Fruit fly (Drosophila melanogaster) whole organism, embryonic: Measurements from ENCODE around the gene Cyp303a1.

ENCODE experiments used
- Adf1 ChIP-seq: fragments of 200-800 bp; sonication (Bioruptor generic); IDR thresholded peaks from 2 replicates; pipeline ENCODE4 v1.3.6; 2022; ENCODE audit warnings: missing biosample characterization, missing genetic modification characterization
- Awh ChIP-seq: fragments of 200-800 bp; sonication (Bioruptor generic); IDR thresholded peaks from 2 replicates; pipeline ENCODE4, ENCODE4 v1.3.6; 2022; ENCODE audit warnings: missing biosample characterization, missing genetic modification characterization
- C15 ChIP-seq: fragments of 200-800 bp; sonication (Bioruptor generic); IDR thresholded peaks from 3 replicates; pipeline ENCODE4 v1.3.6; 2022; ENCODE audit warnings: missing biosample characterization, missing genetic modification characterization
- CG10366 ChIP-seq: fragments of 200-800 bp; sonication (Bioruptor generic); IDR thresholded peaks from 2 replicates; pipeline ENCODE4 v1.3.6; 2022; ENCODE audit warnings: missing biosample characterization, missing genetic modification characterization
- CG11085 ChIP-seq: fragments of 200-800 bp; sonication (Bioruptor generic); IDR thresholded peaks from 2 replicates; pipeline ENCODE4 v1.3.6; 2022; ENCODE audit warnings: missing biosample characterization, missing genetic modification characterization
- CG11560 ChIP-seq: fragments of 200-800 bp; sonication (Bioruptor generic); IDR thresholded peaks from 3 replicates; pipeline ENCODE4 v1.3.6; 2022; ENCODE audit warnings: missing biosample characterization, missing genetic modification characterization
- CG16779 ChIP-seq: fragments of 200-800 bp; sonication (Bioruptor generic); IDR thresholded peaks from 2 replicates; pipeline ENCODE4 v1.3.6; 2022; ENCODE audit warnings: missing biosample characterization, missing genetic modification characterization
- CG17568 ChIP-seq: fragments of 200-800 bp; sonication (Bioruptor generic); optimal IDR thresholded peaks from 2 replicates; lab custom pipeline; 2018; ENCODE audit warnings: missing biosample characterization, mild to moderate bottlenecking, missing genetic modification characterization, moderate library complexity
- CG18262 ChIP-seq: fragments of 200-800 bp; optimal IDR thresholded peaks from 3 replicates; lab custom pipeline; 2019; ENCODE audit warnings: missing biosample characterization, mild to moderate bottlenecking, missing genetic modification characterization, moderate library complexity
- CG2202 ChIP-seq: fragments of 200-800 bp; sonication (Bioruptor generic); optimal IDR thresholded peaks from 2 replicates; lab custom pipeline; 2018; ENCODE audit warnings: missing biosample characterization, mild to moderate bottlenecking, missing genetic modification characterization
- CG31365 ChIP-seq: fragments of 200-800 bp; sonication (Bioruptor generic); optimal IDR thresholded peaks from 2 replicates; lab custom pipeline; 2018; ENCODE audit warnings: missing biosample characterization, mild to moderate bottlenecking, missing genetic modification characterization
- CG3163 ChIP-seq: fragments of 200-800 bp; sonication (Bioruptor generic); optimal IDR thresholded peaks from 3 replicates; lab custom pipeline; 2016; ENCODE audit warnings: missing biosample characterization, missing genetic modification characterization
- CG34422 ChIP-seq: fragments of 200-800 bp; sonication (Bioruptor generic); IDR thresholded peaks from 3 replicates; pipeline ENCODE4 v1.3.6; 2022; ENCODE audit warnings: missing biosample characterization, missing genetic modification characterization
- CG3838 ChIP-seq: fragments of 200-800 bp; sonication (Bioruptor generic); optimal IDR thresholded peaks from 3 replicates; lab custom pipeline; 2016; ENCODE audit warnings: missing biosample characterization, missing genetic modification characterization
- CG3995 ChIP-seq: fragments of 200-800 bp; sonication (Bioruptor generic); optimal IDR thresholded peaks from 3 replicates; lab custom pipeline; 2016; ENCODE audit warnings: missing biosample characterization, missing genetic modification characterization
- CG4730 ChIP-seq: fragments of 200-800 bp; sonication (Bioruptor generic); IDR thresholded peaks from 2 replicates; pipeline ENCODE4 v1.3.6; 2022; ENCODE audit warnings: missing biosample characterization, missing genetic modification characterization
- CG6689 ChIP-seq: fragments of 200-800 bp; sonication (Bioruptor generic); IDR thresholded peaks from 2 replicates; pipeline ENCODE4 v1.3.6; 2022; ENCODE audit warnings: missing biosample characterization, missing genetic modification characterization
- CG9727 ChIP-seq: fragments of 200-800 bp; sonication (Bioruptor generic); optimal IDR thresholded peaks from 3 replicates; lab custom pipeline; 2017; ENCODE audit warnings: missing biosample characterization, mild to moderate bottlenecking, missing genetic modification characterization
- CHES-1-like ChIP-seq: fragments of 200-800 bp; sonication (Bioruptor generic); optimal IDR thresholded peaks from 2 replicates; lab custom pipeline; 2016; ENCODE audit warnings: missing biosample characterization, missing genetic modification characterization
- Dad ChIP-seq: fragments of 200-800 bp; sonication (Bioruptor generic); optimal IDR thresholded peaks from 3 replicates; lab custom pipeline; 2016; ENCODE audit warnings: missing biosample characterization, missing genetic modification characterization
- Dbx ChIP-seq: fragments of 200-800 bp; sonication (Bioruptor generic); IDR thresholded peaks from 3 replicates; pipeline ENCODE4 v1.3.6; 2022; ENCODE audit warnings: missing biosample characterization, missing genetic modification characterization
- Dek ChIP-seq: fragments of 200-800 bp; sonication (Bioruptor generic); optimal IDR thresholded peaks from 3 replicates; lab custom pipeline; 2019; ENCODE audit warnings: missing biosample characterization, mild to moderate bottlenecking, missing genetic modification characterization, moderate library complexity
- Mad ChIP-seq: fragments of 200-800 bp; sonication (Bioruptor generic); optimal IDR thresholded peaks from 2 replicates; lab custom pipeline; 2016; ENCODE audit warnings: missing biosample characterization, missing genetic modification characterization
- Sin3A ChIP-seq: fragments of >200 bp; optimal IDR thresholded peaks from 2 replicates; lab custom pipeline; 2018
- Sox102F ChIP-seq: fragments of 200-800 bp; sonication (Bioruptor generic); optimal IDR thresholded peaks from 2 replicates; lab custom pipeline; 2018; ENCODE audit warnings: missing biosample characterization, mild to moderate bottlenecking, missing genetic modification characterization, moderate library complexity
- YL-1 ChIP-seq: fragments of 200-800 bp; sonication (Bioruptor generic); optimal IDR thresholded peaks from 3 replicates; lab custom pipeline; 2017; ENCODE audit warnings: missing biosample characterization, mild to moderate bottlenecking, missing genetic modification characterization
- bbx ChIP-seq: fragments of 200-800 bp; sonication (Bioruptor generic); IDR thresholded peaks from 2 replicates; pipeline ENCODE4 v1.3.6; 2022; ENCODE audit warnings: missing biosample characterization, missing genetic modification characterization; ENCODE audit not compliant: partially characterized antibody
- chn ChIP-seq: fragments of 200-800 bp; sonication (Bioruptor generic); optimal IDR thresholded peaks from 2 replicates; lab custom pipeline; 2016; ENCODE audit warnings: missing biosample characterization, missing genetic modification characterization
- ci ChIP-seq: fragments of 200-800 bp; sonication (Bioruptor generic); IDR thresholded peaks from 3 replicates; pipeline ENCODE4 v1.3.6; 2022; ENCODE audit warnings: missing biosample characterization, missing genetic modification characterization
- dmrt11E ChIP-seq: fragments of 200-800 bp; sonication (Bioruptor generic); optimal IDR thresholded peaks from 3 replicates; lab custom pipeline; 2018; ENCODE audit warnings: missing biosample characterization, mild to moderate bottlenecking, missing genetic modification characterization, moderate library complexity
- gfzf ChIP-seq: fragments of 200-800 bp; sonication (Bioruptor generic); optimal IDR thresholded peaks from 2 replicates; lab custom pipeline; 2016; ENCODE audit warnings: missing biosample characterization, mild to moderate bottlenecking, missing genetic modification characterization, moderate library complexity
- hb ChIP-seq: fragments of 200-800 bp; sonication (Bioruptor generic); IDR thresholded peaks from 3 replicates; pipeline ENCODE4 v1.3.6; 2022; ENCODE audit warnings: missing biosample characterization, missing genetic modification characterization; ENCODE audit not compliant: partially characterized antibody
- hth ChIP-seq: fragments of >200 bp; optimal IDR thresholded peaks from 2 replicates; lab custom pipeline; 2017; ENCODE audit warnings: inconsistent platforms
- jigr1 ChIP-seq: fragments of 200-800 bp; sonication (Bioruptor generic); IDR thresholded peaks from 3 replicates; pipeline ENCODE4 v1.3.6; 2022; ENCODE audit warnings: missing biosample characterization, missing genetic modification characterization
- jing ChIP-seq: fragments of 200-800 bp; sonication (Bioruptor generic); optimal IDR thresholded peaks from 2 replicates; lab custom pipeline; 2018; ENCODE audit warnings: missing biosample characterization, mild to moderate bottlenecking, missing genetic modification characterization
- kni ChIP-seq: fragments of 200-800 bp; sonication (Bioruptor generic); optimal IDR thresholded peaks from 3 replicates; lab custom pipeline; 2017; ENCODE audit warnings: mild to moderate bottlenecking, missing biosample characterization, missing genetic modification reagents, missing genetic modification characterization
- knrl ChIP-seq: fragments of 200-800 bp; sonication (Bioruptor generic); IDR thresholded peaks from 3 replicates; pipeline ENCODE4 v1.3.6; 2022; ENCODE audit warnings: missing biosample characterization, missing genetic modification characterization; ENCODE audit not compliant: partially characterized antibody
- lab ChIP-seq: fragments of 200-800 bp; sonication (Bioruptor generic); optimal IDR thresholded peaks from 3 replicates; lab custom pipeline; 2017; ENCODE audit warnings: missing biosample characterization, missing genetic modification characterization, mild to moderate bottlenecking, moderate library complexity, missing genetic modification reagents
- luna ChIP-seq: fragments of 200-800 bp; sonication (Bioruptor generic); optimal IDR thresholded peaks from 2 replicates; lab custom pipeline; 2016; ENCODE audit warnings: missing biosample characterization, missing genetic modification characterization
- maf-S ChIP-seq: fragments of 200-800 bp; sonication (Bioruptor generic); optimal IDR thresholded peaks from 2 replicates; lab custom pipeline; 2016; ENCODE audit warnings: missing biosample characterization, missing genetic modification characterization
- org-1 ChIP-seq: fragments of 200-800 bp; sonication (Bioruptor generic); optimal IDR thresholded peaks from 2 replicates; lab custom pipeline; 2017; ENCODE audit warnings: missing biosample characterization, missing genetic modification characterization
- rib ChIP-seq: fragments of 200-800 bp; sonication (Bioruptor generic); IDR thresholded peaks from 2 replicates; pipeline ENCODE4 v1.3.6; 2022; ENCODE audit warnings: missing biosample characterization, missing genetic modification characterization
- run ChIP-seq: fragments of 200-800 bp; sonication (Bioruptor generic); optimal IDR thresholded peaks from 3 replicates; lab custom pipeline; 2018; ENCODE audit warnings: missing biosample characterization, mild to moderate bottlenecking, missing genetic modification characterization
- salm ChIP-seq: fragments of 200-800 bp; sonication (Bioruptor generic); optimal IDR thresholded peaks from 2 replicates; lab custom pipeline; 2018; ENCODE audit warnings: missing biosample characterization, mild to moderate bottlenecking, missing genetic modification characterization
- sim ChIP-seq: fragments of 200-800 bp; sonication (Bioruptor generic); IDR thresholded peaks from 2 replicates; pipeline ENCODE4 v1.3.6; 2022; ENCODE audit warnings: missing biosample characterization, missing genetic modification characterization
- stwl ChIP-seq: fragments of 200-800 bp; sonication (Bioruptor generic); optimal IDR thresholded peaks from 3 replicates; lab custom pipeline; 2018; ENCODE audit warnings: missing biosample characterization, mild to moderate bottlenecking, missing genetic modification characterization, moderate library complexity
- sug ChIP-seq: fragments of 200-800 bp; optimal IDR thresholded peaks from 2 replicates; lab custom pipeline; 2019; ENCODE audit warnings: missing biosample characterization, mild to moderate bottlenecking, missing genetic modification characterization, moderate library complexity
- unpg ChIP-seq: fragments of 200-800 bp; sonication (Bioruptor generic); optimal IDR thresholded peaks from 3 replicates; lab custom pipeline; 2018; ENCODE audit warnings: missing biosample characterization, mild to moderate bottlenecking, missing genetic modification characterization, moderate library complexity

The Cyp303a1 gene

dm6 chr2L:16299466-16300311 lies 5.7 kb downstream of the Cyp303a1 start, which contains the start of the genes heix and CG17328 (continued):
- peak; percentile 60 for TF ChIP-seq CG34422 (GFP tag; lab: Robert Waterston, UW)
- no peak for TF ChIP-seq CG3163 (GFP tag; lab: Kevin White, UChicago)
- no peak for TF ChIP-seq knrl (GFP tag; lab: Robert Waterston, UW)
- TF ChIP-seq sug: peak; percentile 66
- TF ChIP-seq Dek (tag; lab: Kevin White, UChicago): peak; percentile 76
- peak; percentile 46 for TF ChIP-seq stwl (tag; lab: Kevin White, UChicago)

- no peak for TF ChIP-seq CG2202 (tag; lab: Kevin White, UChicago)
- TF ChIP-seq CG4730: no peak
- no peak for TF ChIP-seq luna (GFP tag; lab: Kevin White, UChicago)
- peak; percentile 52 for TF ChIP-seq lab (GFP tag; lab: Kevin White, UChicago)
- TF ChIP-seq Sox102F (GFP tag; lab: Kevin White, UChicago): no peak
- no peak for TF ChIP-seq rib (GFP tag; lab: Robert Waterston, UW)
- peak; percentile 40 for TF ChIP-seq unpg (GFP tag; lab: Kevin White, UChicago)
- no peak for TF ChIP-seq CG31365 (tag; lab: Kevin White, UChicago)
- no peak for TF ChIP-seq C15
- no peak for TF ChIP-seq org-1
- TF ChIP-seq bbx: no peak; the same call in 1 of the 2 replicates
- TF ChIP-seq chn: no peak
- peak; percentile 53 for TF ChIP-seq CG3995 (GFP tag; lab: Kevin White, UChicago)
- TF ChIP-seq CG11560: no peak
- no peak for TF ChIP-seq ci
- peak; percentile 50 for TF ChIP-seq CG9727 (GFP tag; lab: Kevin White, UChicago)
- TF ChIP-seq hb (GFP tag; lab: Robert Waterston, UW): no peak
- TF ChIP-seq gfzf (GFP tag; lab: Kevin White, UChicago): peak; percentile 78
- peak; percentile 60 for TF ChIP-seq dmrt11E (tag; lab: Kevin White, UChicago)
- no peak for TF ChIP-seq jing (GFP tag; lab: Kevin White, UChicago)
- peak; percentile 72 for TF ChIP-seq YL-1 (GFP tag; lab: Kevin White, UChicago)
- peak; percentile 35 for TF ChIP-seq CHES-1-like (GFP tag; lab: Kevin White, UChicago)
- TF ChIP-seq CG3838 (GFP tag; lab: Kevin White, UChicago): no peak
- TF ChIP-seq run (tag; lab: Kevin White, UChicago): no peak
- no peak for TF ChIP-seq CG11085 (GFP tag; lab: Robert Waterston, UW)
- no peak for TF ChIP-seq CG17568
- TF ChIP-seq CG10366: no peak
- no peak for TF ChIP-seq Mad (GFP tag; lab: Kevin White, UChicago)
- TF ChIP-seq Dad (GFP tag; lab: Kevin White, UChicago): no peak
- TF ChIP-seq salm (tag; lab: Kevin White, UChicago): peak; percentile 6
- no peak for TF ChIP-seq kni (GFP tag; lab: Kevin White, UChicago)
- no peak for TF ChIP-seq sim
- TF ChIP-seq Awh: no peak
- TF ChIP-seq Sin3A (lab: Kevin White, UChicago): no peak
- TF ChIP-seq CG18262 (tag; lab: Kevin White, UChicago): peak; percentile 60
- 0 out of 3 replicates have a peak, but pooled peaks have one; percentile 11 for TF ChIP-seq Dbx (GFP tag; lab: Robert Waterston, UW)
- no peak for TF ChIP-seq maf-S (GFP tag; lab: Kevin White, UChicago)
- TF ChIP-seq CG16779 (GFP tag; lab: Robert Waterston, UW): no peak
- TF ChIP-seq CG6689 (GFP tag; lab: Robert Waterston, UW): no peak
- no peak for TF ChIP-seq hth
- peak; percentile 26; the same call in 1 of the 2 replicates for TF ChIP-seq Adf1
- TF ChIP-seq jigr1 (GFP tag; lab: Robert Waterston, UW): peak; percentile 67; the same call in 1 of the 3 replicates
Observed at dm6 chr2L:16302773-16303279, 8.8 kb downstream of the Cyp303a1 start, which contains the start of gene GMF. Gene GMF (minus strand): TSS chr2L:16302954.
